Fruit fly (Drosophila melanogaster) whole organism, embryonic: Measurements from ENCODE around the gene Lamtor4.

Source experiments
- Abd-B ChIP-seq: fragments of 200-800 bp; sonication (Bioruptor generic); optimal IDR thresholded peaks from 2 replicates; lab custom pipeline; 2018; ENCODE audit warnings: missing biosample characterization, mild to moderate bottlenecking, missing genetic modification characterization, moderate library complexity
- B-H1 ChIP-seq: fragments of 200-800 bp; sonication (Bioruptor generic); IDR thresholded peaks from 3 replicates; pipeline ENCODE4 v1.3.6; 2022; ENCODE audit warnings: missing biosample characterization, missing genetic modification characterization
- CG10274 ChIP-seq: fragments of 200-800 bp; sonication (Bioruptor generic); optimal IDR thresholded peaks from 3 replicates; lab custom pipeline; 2017; ENCODE audit warnings: missing biosample characterization, mild to moderate bottlenecking, missing genetic modification characterization
- CG11398 ChIP-seq: fragments of 200-800 bp; sonication (Bioruptor generic); optimal IDR thresholded peaks from 2 replicates; lab custom pipeline; 2016; ENCODE audit warnings: missing biosample characterization, missing genetic modification characterization
- CG11456 ChIP-seq: fragments of 200-800 bp; sonication (Bioruptor generic); IDR thresholded peaks from 3 replicates; pipeline ENCODE4 v1.3.6; 2022; ENCODE audit warnings: missing biosample characterization, missing genetic modification characterization
- CG11723 ChIP-seq: fragments of 200-800 bp; sonication (Bioruptor generic); optimal IDR thresholded peaks from 2 replicates; lab custom pipeline; 2017; ENCODE audit warnings: missing biosample characterization, mild to moderate bottlenecking, missing genetic modification characterization
- CG12391 ChIP-seq: fragments of 200-800 bp; sonication (Bioruptor generic); optimal IDR thresholded peaks from 3 replicates; lab custom pipeline; 2018; ENCODE audit warnings: missing biosample characterization, mild to moderate bottlenecking, missing genetic modification characterization, moderate library complexity
- CG13424 ChIP-seq: fragments of 200-800 bp; sonication (Bioruptor generic); optimal IDR thresholded peaks from 2 replicates; lab custom pipeline; 2019; ENCODE audit warnings: missing biosample characterization, mild to moderate bottlenecking, missing genetic modification characterization, moderate library complexity
- CG14965 ChIP-seq: fragments of 200-800 bp; sonication (Bioruptor generic); optimal IDR thresholded peaks from 2 replicates; lab custom pipeline; 2016; ENCODE audit warnings: missing biosample characterization, missing genetic modification characterization, borderline replicate concordance
- CG15269 ChIP-seq: fragments of 200-800 bp; sonication (Bioruptor generic); optimal IDR thresholded peaks from 2 replicates; lab custom pipeline; 2018; ENCODE audit warnings: missing biosample characterization, mild to moderate bottlenecking, missing genetic modification characterization, moderate library complexity
- CG1832 ChIP-seq: fragments of 200-800 bp; sonication (Bioruptor generic); optimal IDR thresholded peaks from 2 replicates; lab custom pipeline; 2017; ENCODE audit warnings: missing biosample characterization, mild to moderate bottlenecking, missing genetic modification characterization, inconsistent platforms
- CG2712 ChIP-seq: fragments of 200-800 bp; optimal IDR thresholded peaks from 3 replicates; lab custom pipeline; 2019; ENCODE audit warnings: missing biosample characterization, mild to moderate bottlenecking, missing genetic modification characterization, moderate library complexity
- CG32767 ChIP-seq: fragments of 200-800 bp; sonication (Bioruptor generic); IDR thresholded peaks from 2 replicates; pipeline ENCODE4 v1.3.6; 2022; ENCODE audit warnings: missing biosample characterization, missing genetic modification characterization
- CG32772 ChIP-seq: fragments of 200-800 bp; sonication (Bioruptor generic); IDR thresholded peaks from 2 replicates; pipeline ENCODE4 v1.3.6; 2022; ENCODE audit warnings: missing biosample characterization, missing genetic modification characterization
- CG6791 ChIP-seq: fragments of 200-800 bp; sonication (Bioruptor generic); IDR thresholded peaks from 3 replicates; pipeline ENCODE4 v1.3.6; 2022; ENCODE audit warnings: missing biosample characterization, missing genetic modification characterization; ENCODE audit not compliant: partially characterized antibody
- CG8281 ChIP-seq: fragments of 200-800 bp; sonication (Bioruptor generic); optimal IDR thresholded peaks from 2 replicates; lab custom pipeline; 2018; ENCODE audit warnings: missing biosample characterization, mild to moderate bottlenecking, missing genetic modification characterization, moderate library complexity
- CG9797 ChIP-seq: fragments of 200-800 bp; sonication (Bioruptor generic); optimal IDR thresholded peaks from 3 replicates; lab custom pipeline; 2018; ENCODE audit warnings: missing biosample characterization, mild to moderate bottlenecking, missing genetic modification characterization
- CrebB ChIP-seq: fragments of 200-800 bp; sonication (Bioruptor generic); optimal IDR thresholded peaks from 3 replicates; lab custom pipeline; 2018; ENCODE audit warnings: missing biosample characterization, mild to moderate bottlenecking, missing genetic modification characterization
- D19B ChIP-seq: fragments of 200-800 bp; sonication (Bioruptor generic); optimal IDR thresholded peaks from 2 replicates; lab custom pipeline; 2017; ENCODE audit warnings: missing biosample characterization, mild to moderate bottlenecking, missing genetic modification characterization
- Eip74EF ChIP-seq, 2 experiments: fragments of 200-800 bp in 1 of 2; fragments of >200 bp in 1 of 2; sonication (Bioruptor generic) in 1 of 2; optimal IDR thresholded peaks; 2 replicates each; lab custom pipeline; 2017 to 2019; ENCODE audit warnings: missing biosample characterization in 2 of 2, missing genetic modification characterization in 2 of 2, mild to moderate bottlenecking in 1 of 2, moderate library complexity in 1 of 2
- Fer3 ChIP-seq: fragments of 200-800 bp; sonication (Bioruptor generic); optimal IDR thresholded peaks from 2 replicates; lab custom pipeline; 2018; ENCODE audit warnings: missing biosample characterization, mild to moderate bottlenecking, missing genetic modification characterization, moderate library complexity
- Hr3 ChIP-seq: fragments of 200-800 bp; sonication (Bioruptor generic); optimal IDR thresholded peaks from 3 replicates; lab custom pipeline; 2016; ENCODE audit warnings: missing biosample characterization, missing genetic modification characterization
- Hr39 ChIP-seq: fragments of >200 bp; optimal IDR thresholded peaks from 2 replicates; lab custom pipeline; 2017
- Hsf ChIP-seq: fragments of 200-800 bp; sonication (Bioruptor generic); optimal IDR thresholded peaks from 3 replicates; lab custom pipeline; 2016; ENCODE audit warnings: missing biosample characterization, missing genetic modification characterization
- Mrtf ChIP-seq: fragments of 200-800 bp; sonication (Bioruptor generic); IDR thresholded peaks from 3 replicates; pipeline ENCODE4 v1.3.6; 2022; ENCODE audit warnings: missing biosample characterization, missing genetic modification characterization
- Oaz ChIP-seq: fragments of 200-800 bp; sonication (Bioruptor generic); IDR thresholded peaks from 2 replicates; pipeline ENCODE4 v1.3.6; 2022; ENCODE audit warnings: missing biosample characterization, missing genetic modification characterization
- Pdp1 ChIP-seq, 2 experiments: fragments of 200-800 bp; sonication (Bioruptor generic); optimal IDR thresholded peaks; 3 replicates each; lab custom pipeline; 2016; ENCODE audit warnings: missing biosample characterization in 2 of 2, missing genetic modification characterization in 2 of 2, mild to moderate bottlenecking in 1 of 2, moderate library complexity in 1 of 2
- Rx ChIP-seq: fragments of 200-800 bp; sonication (Bioruptor generic); IDR thresholded peaks from 2 replicates; pipeline ENCODE4 v1.3.6; 2022; ENCODE audit warnings: missing biosample characterization, missing genetic modification characterization
- Tbp ChIP-seq: fragments of >200 bp; optimal IDR thresholded peaks from 2 replicates; lab custom pipeline; 2018; ENCODE audit warnings: missing biosample characterization, missing genetic modification characterization
- Xrp1 ChIP-seq: fragments of 200-800 bp; sonication (Bioruptor generic); IDR thresholded peaks from 2 replicates; pipeline ENCODE4 v1.3.6; 2022; ENCODE audit warnings: missing biosample characterization, missing genetic modification characterization
- abd-A ChIP-seq: fragments of 200-800 bp; sonication (Bioruptor generic); optimal IDR thresholded peaks from 3 replicates; lab custom pipeline; 2019; ENCODE audit warnings: missing biosample characterization, mild to moderate bottlenecking, missing genetic modification characterization, moderate library complexity
- aop ChIP-seq: fragments of 200-800 bp; sonication (Bioruptor generic); IDR thresholded peaks from 2 replicates; pipeline ENCODE4 v1.3.6; 2022; ENCODE audit warnings: missing biosample characterization, missing genetic modification characterization
- ase ChIP-seq: fragments of 200-800 bp; sonication (Bioruptor generic); IDR thresholded peaks from 3 replicates; pipeline ENCODE4 v1.3.6; 2022; ENCODE audit warnings: missing biosample characterization, missing genetic modification characterization
- btn ChIP-seq: fragments of 200-800 bp; sonication (Bioruptor generic); optimal IDR thresholded peaks from 2 replicates; lab custom pipeline; 2016; ENCODE audit warnings: missing biosample characterization, missing genetic modification characterization
- chinmo ChIP-seq: fragments of 200-800 bp; sonication (Bioruptor generic); IDR thresholded peaks from 4 replicates; pipeline ENCODE4 v1.3.6; 2022; ENCODE audit warnings: missing biosample characterization, missing genetic modification characterization; ENCODE audit not compliant: partially characterized antibody
- esg ChIP-seq: fragments of 200-800 bp; sonication (Bioruptor generic); conservative IDR thresholded peaks from 2 replicates; pipeline ENCODE4 v1.3.6; 2022; ENCODE audit warnings: missing biosample characterization, missing genetic modification characterization
- ewg ChIP-seq: fragments of 200-800 bp; sonication (Bioruptor generic); optimal IDR thresholded peaks from 3 replicates; lab custom pipeline; 2017; ENCODE audit warnings: mild to moderate bottlenecking, missing biosample characterization, missing genetic modification reagents, missing genetic modification characterization
- fd102C ChIP-seq: fragments of 200-800 bp; sonication (Bioruptor generic); optimal IDR thresholded peaks from 2 replicates; lab custom pipeline; 2018; ENCODE audit warnings: missing biosample characterization, mild to moderate bottlenecking, missing genetic modification characterization, moderate library complexity
- fd96Cb ChIP-seq: fragments of 200-800 bp; sonication (Bioruptor generic); optimal IDR thresholded peaks from 2 replicates; lab custom pipeline; 2018; ENCODE audit warnings: missing biosample characterization, mild to moderate bottlenecking, missing genetic modification characterization, moderate library complexity
- gem ChIP-seq: fragments of 200-800 bp; sonication (Bioruptor generic); optimal IDR thresholded peaks from 2 replicates; lab custom pipeline; 2019; ENCODE audit warnings: missing biosample characterization, mild to moderate bottlenecking, missing genetic modification characterization, moderate library complexity
- grau ChIP-seq: fragments of 200-800 bp; optimal IDR thresholded peaks from 3 replicates; lab custom pipeline; 2019; ENCODE audit warnings: missing biosample characterization, mild to moderate bottlenecking, missing genetic modification characterization, moderate library complexity
- lab ChIP-seq: fragments of 200-800 bp; sonication (Bioruptor generic); optimal IDR thresholded peaks from 3 replicates; lab custom pipeline; 2017; ENCODE audit warnings: missing biosample characterization, missing genetic modification characterization, mild to moderate bottlenecking, moderate library complexity, missing genetic modification reagents
- lola ChIP-seq, 3 experiments: fragments of >200 bp in 2 of 3; fragments of 200-800 bp in 1 of 3; sonication (Bioruptor generic) in 1 of 3; optimal IDR thresholded peaks; 2 replicates each; lab custom pipeline; 2017 to 2019; ENCODE audit warnings: missing biosample characterization in 3 of 3, missing genetic modification characterization in 3 of 3, mild to moderate bottlenecking in 1 of 3, moderate library complexity in 1 of 3
- lov ChIP-seq, 2 experiments: fragments of 200-800 bp in 1 of 2; fragments of >200 bp in 1 of 2; sonication (Bioruptor generic) in 1 of 2; IDR thresholded peaks in 1 of 2; optimal IDR thresholded peaks in 1 of 2; 2 replicates in 1 of 2; 3 replicates in 1 of 2; pipeline versions ENCODE4 v1.3.6 to Lab custom; 2017 to 2022; ENCODE audit warnings: missing biosample characterization in 1 of 2, missing genetic modification characterization in 1 of 2
- sd ChIP-seq: fragments of 200-800 bp; sonication (Bioruptor generic); optimal IDR thresholded peaks from 3 replicates; lab custom pipeline; 2018; ENCODE audit warnings: missing biosample characterization, mild to moderate bottlenecking, missing genetic modification characterization, moderate library complexity
- slbo ChIP-seq: fragments of 200-800 bp; sonication (Bioruptor generic); IDR thresholded peaks from 2 replicates; pipeline ENCODE4 v1.3.6; 2022; ENCODE audit warnings: missing biosample characterization, missing genetic modification characterization
- twi ChIP-seq: fragments of 200-800 bp; optimal IDR thresholded peaks from 2 replicates; lab custom pipeline; 2019; ENCODE audit warnings: missing biosample characterization, mild to moderate bottlenecking, missing genetic modification characterization, moderate library complexity
- zen2 ChIP-seq: fragments of 200-800 bp; sonication (Bioruptor generic); IDR thresholded peaks from 3 replicates; pipeline ENCODE4 v1.3.6; 2022; ENCODE audit warnings: missing biosample characterization, missing genetic modification characterization; ENCODE audit not compliant: partially characterized antibody

Gene Lamtor4

dm6 chr3L:3866429-3866828 lies 30.3 kb upstream of the Lamtor4 start (continued):
- TF ChIP-seq CG11723 (GFP tag; lab: Kevin White, UChicago), result no peak
- TF ChIP-seq CG12391 (tag; lab: Kevin White, UChicago), result no peak
- TF ChIP-seq abd-A (tag; lab: Kevin White, UChicago), result no peak
- TF ChIP-seq fd96Cb, result no peak
- TF ChIP-seq ewg, result no peak
- no peak for TF ChIP-seq grau
- TF ChIP-seq, all 482 proteins: peak for 6

dm6 chr3L:3868014-3868413 lies 28.7 kb upstream of the Lamtor4 start:
- TF ChIP-seq CG11398 (no peak), esg (no peak), CG32767 (0 out of 2 replicates have a peak, but pooled peaks have one; percentile 15), CG10274 (GFP tag; lab: Kevin White, UChicago) (no peak), CG14965 (no peak), CG13424 (tag; lab: Kevin White, UChicago) (no peak), fd102C (GFP tag; lab: Kevin White, UChicago) (peak; percentile 28), btn (GFP tag; lab: Kevin White, UChicago) (no peak), B-H1 (GFP tag; lab: Robert Waterston, UW) (no peak), sd (tag; lab: Kevin White, UChicago) (no peak), CG15269 (tag; lab: Kevin White, UChicago) (no peak), twi (tag; lab: Kevin White, UChicago) (no peak), Abd-B (GFP tag; lab: Kevin White, UChicago) (no peak), Fer3 (tag; lab: Kevin White, UChicago) (no peak), Rx (GFP tag; lab: Robert Waterston, UW) (no peak), CG2712 (tag; lab: Kevin White, UChicago) (peak; percentile 69), D19B (GFP tag; lab: Kevin White, UChicago) (no peak), ase (0 out of 3 replicates have a peak, but pooled peaks have one; percentile 37), CG11456 (GFP tag; lab: Robert Waterston, UW) (no peak), CG8281 (no peak), lov (optimal IDR thresholded peaks at IDR 0.05; lab: Kevin White, UChicago) (no peak), lov (GFP tag; IDR thresholded peaks at IDR 0.05; lab: Robert Waterston, UW) (0 out of 3 replicates have a peak, but pooled peaks have one; percentile 6), slbo (GFP tag; lab: Robert Waterston, UW) (no peak), CrebB (tag; lab: Kevin White, UChicago) (no peak), zen2 (GFP tag; lab: Robert Waterston, UW) (no peak), Hr3 (no peak), Tbp (no peak), chinmo (GFP tag; lab: Robert Waterston, UW) (no peak), ewg (no peak), Xrp1 (peak; percentile 65), Mrtf (no peak), lola (GFP tag; optimal IDR thresholded peaks at IDR 0.05; lab: Kevin White, UChicago) (peak in 1 of 3 experiments; percentile 60), CG32772 (GFP tag; lab: Robert Waterston, UW) (no peak), Hsf (GFP tag; lab: Kevin White, UChicago) (peak; percentile 23), Oaz (GFP tag; lab: Robert Waterston, UW) (no peak), aop (GFP tag; lab: Robert Waterston, UW) (no peak), CG6791 (no peak), Eip74EF (GFP tag; optimal IDR thresholded peaks at IDR 0.05; lab: Kevin White, UChicago) (no peak), CG1832 (no peak), Pdp1 (GFP tag; optimal IDR thresholded peaks at IDR 0.05; lab: Kevin White, UChicago) (peak in 1 of 2 experiments; percentile 9), Hr39 (lab: Kevin White, UChicago) (no peak), CG9797 (no peak), lab (GFP tag; lab: Kevin White, UChicago) (no peak), gem (tag; lab: Kevin White, UChicago) (peak; percentile 57)
